Fruit fly (Drosophila melanogaster): Measurements from ENCODE around the gene PolD2.

DNA sequence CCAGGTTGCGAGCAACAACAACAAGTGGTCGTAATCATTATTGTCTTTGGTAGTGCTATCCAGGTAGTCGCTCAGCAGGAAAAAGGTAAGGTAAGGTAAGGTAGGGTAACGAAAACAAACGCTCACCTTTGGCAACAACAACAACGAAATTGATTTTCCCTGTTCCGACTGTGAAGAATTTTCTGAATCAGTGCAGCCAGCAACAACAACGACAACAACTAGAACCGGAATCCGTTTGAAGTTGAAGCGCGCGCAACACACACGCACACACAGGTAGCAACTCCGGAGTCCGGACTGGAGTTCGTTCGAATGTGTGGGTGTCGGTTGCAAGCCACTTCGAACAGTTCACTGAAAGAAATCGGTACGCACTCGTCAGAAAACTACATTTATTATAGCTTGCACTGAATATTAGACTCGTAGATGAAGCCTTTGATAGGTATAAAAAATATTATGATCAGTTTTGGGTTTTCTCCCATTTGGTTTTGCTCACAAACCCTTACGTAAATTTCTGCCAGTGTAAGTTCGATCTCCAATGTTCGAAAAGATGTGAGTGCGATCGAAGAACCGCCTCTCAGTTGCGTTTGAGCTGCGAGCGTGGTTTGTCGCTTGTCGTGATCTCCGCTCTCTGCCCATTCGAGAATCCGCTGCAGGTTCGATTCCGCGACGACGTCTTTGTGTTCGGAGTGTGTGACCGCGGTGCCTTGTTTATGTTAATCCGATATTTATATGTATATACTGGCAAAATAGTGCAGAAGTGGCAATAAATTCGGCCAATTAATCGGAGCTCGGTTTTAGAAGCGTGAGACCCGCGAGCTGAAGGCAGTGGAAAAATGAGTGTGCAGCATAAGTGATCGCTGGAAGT lies 28.9 kb upstream of the PolD2 start, which contains the start of gene CG13921:
- TF ChIP-seq CG8478 (optimal IDR thresholded peaks at IDR 0.05) (no peak), CTCF (optimal IDR thresholded peaks at IDR 0.05) (no peak)
